Worm (Caenorhabditis elegans): ENCODE data around the gene F59H6.14.

Gene F59H6.14

DNA sequence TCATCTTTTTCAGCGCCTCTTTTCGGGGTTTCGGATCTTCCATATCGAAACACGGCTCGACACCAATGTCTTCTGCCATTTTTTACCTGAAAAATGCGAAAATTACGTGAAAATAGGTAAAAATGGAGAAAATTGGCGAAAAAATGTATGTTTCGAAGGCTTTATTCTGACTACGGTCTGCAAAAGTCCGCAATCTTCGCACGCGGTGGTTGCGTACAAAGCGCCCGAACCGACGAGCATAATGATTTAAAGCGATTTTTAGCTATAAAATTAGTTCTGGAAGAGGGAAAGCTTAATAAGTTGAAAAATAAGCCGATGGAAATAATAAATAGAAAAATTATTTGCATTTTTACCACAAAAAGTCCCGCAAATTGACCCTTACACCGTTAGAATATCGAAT is 25.6 kb downstream of the F59H6.14 start, which contains the start of gene F07E5.5 (continued):
- TF ChIP-seq mxl-2 (GFP tag; conservative IDR thresholded peaks at IDR 0.05) = no peak
- TF ChIP-seq set-16 (GFP tag; IDR thresholded peaks at IDR 0.05) = no peak
- peak; percentile 81 for TF ChIP-seq mes-2 (tag; optimal IDR thresholded peaks at IDR 0.05; ENCODE audit: poor library complexity, severe bottlenecking)
- peak; percentile 64 for TF ChIP-seq dpl-1 (GFP tag; optimal IDR thresholded peaks at IDR 0.05)
- no peak for TF ChIP-seq F44E2.7 (GFP tag; IDR thresholded peaks at IDR 0.05)
- TF ChIP-seq duxl-1 (tag; optimal IDR thresholded peaks at IDR 0.05; ENCODE audit: poor library complexity) = no peak
- TF ChIP-seq nhr-111 (GFP tag; optimal IDR thresholded peaks at IDR 0.05) = no peak
- TF ChIP-seq lin-38 (GFP tag; IDR thresholded peaks at IDR 0.05) = peak; percentile 69
- no peak for TF ChIP-seq lin-39 (tag; optimal IDR thresholded peaks at IDR 0.05)
- TF ChIP-seq Y5F2A.4 (GFP tag; optimal IDR thresholded peaks at IDR 0.05) = no peak
- no peak for TF ChIP-seq ZK337.2 (GFP tag; IDR thresholded peaks at IDR 0.05)
- no peak for TF ChIP-seq zag-1 (tag; optimal IDR thresholded peaks at IDR 0.05)
- TF ChIP-seq hmg-1.1 (GFP tag; IDR thresholded peaks at IDR 0.05) = peak; percentile 27; the same call in 1 of the 2 replicates
- no peak for TF ChIP-seq nhr-77 (tag; optimal IDR thresholded peaks at IDR 0.05)
- no peak for TF ChIP-seq ceh-44 (GFP tag; IDR thresholded peaks at IDR 0.05)
- no peak for TF ChIP-seq ceh-82 (tag; optimal IDR thresholded peaks at IDR 0.05)
- TF ChIP-seq daf-16 (GFP tag; optimal IDR thresholded peaks at IDR 0.05) = no peak
- TF ChIP-seq daf-16 (tag; optimal IDR thresholded peaks at IDR 0.05) = no peak
- TF ChIP-seq nhr-42 (GFP tag; IDR thresholded peaks at IDR 0.05) = no peak
- peak; percentile 24; the same call in 1 of the 2 replicates for TF ChIP-seq dmd-6 (GFP tag; IDR thresholded peaks at IDR 0.05)
- TF ChIP-seq unc-62 (GFP tag; optimal IDR thresholded peaks at IDR 0.05 in 1 of 2) = no peak
- no peak for TF ChIP-seq unc-62 (tag; optimal IDR thresholded peaks at IDR 0.05)
- no peak for TF ChIP-seq ctbp-1 (GFP tag; IDR thresholded peaks at IDR 0.05)
- TF ChIP-seq F37D6.2 (tag; optimal IDR thresholded peaks at IDR 0.05) = no peak
- TF ChIP-seq unc-39 (tag; optimal IDR thresholded peaks at IDR 0.05) = no peak
- TF ChIP-seq nhr-25 (tag; optimal IDR thresholded peaks at IDR 0.05; ENCODE audit: borderline replicate concordance, insufficient read depth) = no peak
- no peak for TF ChIP-seq hlh-11 (tag; optimal IDR thresholded peaks at IDR 0.05)

DNA sequence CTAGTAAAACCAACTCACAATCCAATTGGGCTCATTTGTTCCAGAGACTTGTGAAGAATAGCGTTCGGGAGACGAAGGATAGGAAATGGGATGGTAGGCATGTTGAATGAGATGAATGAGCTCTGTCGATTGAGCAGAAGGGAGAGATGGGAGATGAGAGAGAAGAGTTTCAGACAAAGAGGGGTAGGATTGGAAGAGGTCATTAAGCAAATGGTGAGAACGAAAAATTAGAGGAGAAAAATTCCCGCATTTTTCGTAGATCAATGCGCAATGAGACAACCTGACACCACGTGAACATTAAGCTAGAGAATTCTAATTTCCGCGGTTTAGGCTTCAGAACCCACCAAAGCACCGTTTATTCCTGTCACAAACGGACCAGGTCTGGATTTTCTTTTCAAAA is 30.6 kb downstream of the F59H6.14 start, which contains the start of gene F07E5.13:
Gene F07E5.13, minus strand, starts transcription at position 101 of the 400 bp plus-strand sequence.
- TF ChIP-seq Y5F2A.4 (GFP tag; optimal IDR thresholded peaks at IDR 0.05) = no peak
- no peak for TF ChIP-seq F37D6.2 (tag; optimal IDR thresholded peaks at IDR 0.05)
- no peak for TF ChIP-seq sdz-12 (GFP tag; optimal IDR thresholded peaks at IDR 0.05)
- TF ChIP-seq lsy-2 (tag; optimal IDR thresholded peaks at IDR 0.05) = no peak
- no peak for TF ChIP-seq mes-2 (tag; optimal IDR thresholded peaks at IDR 0.05; ENCODE audit: poor library complexity, severe bottlenecking)
- no peak for TF ChIP-seq ZK546.5 (tag; optimal IDR thresholded peaks at IDR 0.05)
- no peak for TF ChIP-seq F44E2.7 (GFP tag; IDR thresholded peaks at IDR 0.05)
- TF ChIP-seq nhr-42 (GFP tag; IDR thresholded peaks at IDR 0.05) = no peak
- no peak for TF ChIP-seq dmd-8 (GFP tag; IDR thresholded peaks at IDR 0.05)
- no peak for TF ChIP-seq spr-3 (GFP tag; optimal IDR thresholded peaks at IDR 0.05)
- TF ChIP-seq daf-8 (GFP tag; IDR thresholded peaks at IDR 0.05) = no peak
- TF ChIP-seq unc-39 (tag; optimal IDR thresholded peaks at IDR 0.05) = no peak
- TF ChIP-seq nhr-111 (GFP tag; optimal IDR thresholded peaks at IDR 0.05) = no peak
- TF ChIP-seq madf-9 (GFP tag; conservative IDR thresholded peaks at IDR 0.05) = no peak
- TF ChIP-seq set-16 (GFP tag; IDR thresholded peaks at IDR 0.05) = no peak
- TF ChIP-seq Y75B8A.6 (GFP tag; IDR thresholded peaks at IDR 0.05) = no peak
- no peak for TF ChIP-seq ceh-82 (tag; optimal IDR thresholded peaks at IDR 0.05)
- TF ChIP-seq hlh-11 (tag; optimal IDR thresholded peaks at IDR 0.05) = no peak

DNA sequence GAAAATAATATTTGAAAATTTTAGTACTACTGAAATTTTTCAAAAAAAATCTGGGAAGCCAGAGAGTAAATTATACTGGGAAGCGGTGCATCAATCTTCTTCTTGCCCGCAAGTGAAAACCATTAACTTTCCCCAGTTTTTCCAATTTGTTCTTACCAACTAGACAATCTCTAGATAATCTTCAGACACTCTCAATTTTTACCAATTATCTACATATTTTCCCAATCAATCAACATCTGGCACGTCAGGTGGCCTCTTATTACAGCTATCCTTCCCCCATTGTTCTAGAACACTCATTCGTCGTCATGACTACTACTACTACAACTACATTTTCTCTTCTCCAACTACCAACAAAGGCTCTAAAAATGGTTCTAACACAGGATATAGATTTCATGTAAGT is 31.1 kb downstream of the F59H6.14 start, which contains the start of gene fbxb-6:
Gene fbxb-6, plus strand, starts transcription at position 301 of the 400 bp plus-strand sequence.
- TF ChIP-seq hif-1 (tag; optimal IDR thresholded peaks at IDR 0.05) (no peak), nhr-41 (GFP tag; IDR thresholded peaks at IDR 0.05) (no peak), nhr-42 (GFP tag; IDR thresholded peaks at IDR 0.05) (no peak), ztf-11 (tag; optimal IDR thresholded peaks at IDR 0.05) (no peak), zfp-3 (GFP tag; conservative IDR thresholded peaks at IDR 0.05) (no peak), R02D3.7 (tag; optimal IDR thresholded peaks at IDR 0.05) (no peak), nhr-6 (tag; optimal IDR thresholded peaks at IDR 0.05) (no peak), vab-7 (GFP tag; IDR thresholded peaks at IDR 0.05) (no peak), ceh-44 (GFP tag; IDR thresholded peaks at IDR 0.05) (no peak)

All from whole organism, L4 larva.